Fruit fly (Drosophila melanogaster) S2 (cell line): Measurements from ENCODE around the gene CG32500.
"Not testable (repeated sequence)": the region's sequence is repeated elsewhere in the genome, so short reads cannot be mapped to it uniquely, and the experiment has no call there.

Source experiments
- CG8478 ChIP-seq: fragments of >200 bp; optimal IDR thresholded peaks from 2 replicates; lab custom pipeline; 2018
- CTCF ChIP-seq, 2 experiments: fragments of >200 bp; optimal IDR thresholded peaks; 2 replicates each; lab custom pipeline; 2018

dm6 chrX:21615139-21615538, 8.4 kb downstream of the CG32500 start, which contains the start of gene CG32820:
- TF ChIP-seq CG8478 (lab: Kevin White, UChicago); CTCF (optimal IDR thresholded peaks at IDR 0.05; lab: Kevin White, UChicago): not testable (repeated sequence)
